Worm (Caenorhabditis elegans): ENCODE results near the gene npr-41.

The npr-41 gene

DNA sequence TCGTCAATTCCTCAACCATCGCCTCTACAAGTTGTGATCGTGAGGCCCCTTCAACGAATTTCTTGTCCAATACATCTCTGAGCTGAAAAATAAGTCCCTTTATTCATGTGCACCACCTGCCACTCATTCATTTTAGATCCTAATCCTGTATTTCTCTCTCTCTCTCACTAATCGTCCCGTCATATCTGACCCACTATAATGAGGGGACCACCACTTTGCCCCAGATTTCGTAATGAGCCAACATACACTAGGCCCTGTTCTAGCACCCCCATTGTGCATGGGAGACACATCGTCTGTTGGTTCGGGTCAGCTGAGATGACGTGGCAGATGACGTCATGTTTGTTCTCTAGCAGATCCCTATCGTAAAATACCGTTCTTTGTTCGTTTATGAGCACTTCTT, 25.0 kb downstream of the npr-41 start:
- TF ChIP-seq skn-1 (tag; optimal IDR thresholded peaks at IDR 0.05): no peak

DNA sequence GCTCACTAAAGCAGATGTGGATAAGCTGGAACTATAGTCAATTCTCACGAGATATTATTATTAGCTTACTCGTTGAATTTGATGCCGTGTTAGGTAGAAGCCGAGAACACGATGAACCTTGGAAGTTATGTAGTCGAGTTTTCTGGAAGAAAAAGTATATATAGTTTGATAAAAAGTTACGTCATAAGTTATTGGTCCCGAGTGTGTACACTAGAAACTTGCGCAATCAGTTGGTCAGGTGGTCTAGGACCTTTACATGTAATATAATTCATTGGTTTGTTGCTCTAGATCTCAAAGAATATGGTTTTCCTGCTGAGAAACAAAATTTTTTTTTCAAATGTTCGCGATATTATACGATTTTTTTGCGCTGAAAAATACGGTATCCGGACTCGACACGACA, 25.5 kb downstream of the npr-41 start:
- TF ChIP-seq lsy-2 (tag; optimal IDR thresholded peaks at IDR 0.05) (no peak), nhr-12 (tag; optimal IDR thresholded peaks at IDR 0.05) (no peak), ceh-82 (tag; optimal IDR thresholded peaks at IDR 0.05) (no peak), nhr-237 (tag; optimal IDR thresholded peaks at IDR 0.05) (no peak), fos-1 (tag; optimal IDR thresholded peaks at IDR 0.05) (no peak), ama-1 (optimal IDR thresholded peaks at IDR 0.05) (no peak), nhr-77 (tag; optimal IDR thresholded peaks at IDR 0.05) (no peak), Y55F3AM.14 (GFP tag; optimal IDR thresholded peaks at IDR 0.05) (no peak), zag-1 (tag; optimal IDR thresholded peaks at IDR 0.05) (no peak)

DNA sequence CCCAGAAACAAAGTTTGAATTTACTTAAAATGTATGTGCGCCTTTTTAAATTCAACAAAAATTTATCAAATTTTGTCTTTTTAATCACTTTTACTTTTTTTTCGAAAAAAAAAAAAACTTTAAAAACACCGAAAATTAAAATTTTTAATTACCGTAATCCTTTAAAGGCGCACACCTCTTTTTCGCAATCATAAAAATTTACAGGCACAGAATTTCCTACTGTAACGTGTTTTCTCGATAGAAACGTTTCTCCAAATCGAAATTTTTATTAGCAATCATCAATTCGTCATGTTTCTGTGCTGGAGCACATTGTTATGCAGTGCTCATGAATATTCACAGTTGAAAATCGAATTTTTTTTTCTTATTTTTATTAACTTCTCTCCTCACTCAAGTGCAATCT, 26.0 kb downstream of the npr-41 start:
- TF ChIP-seq snpc-4 (tag; optimal IDR thresholded peaks at IDR 0.05) (no peak), unc-62 (GFP tag; optimal IDR thresholded peaks at IDR 0.05) (no peak), lin-13 (GFP tag; optimal IDR thresholded peaks at IDR 0.05) (no peak), peb-1 (tag; optimal IDR thresholded peaks at IDR 0.05) (no peak)

DNA sequence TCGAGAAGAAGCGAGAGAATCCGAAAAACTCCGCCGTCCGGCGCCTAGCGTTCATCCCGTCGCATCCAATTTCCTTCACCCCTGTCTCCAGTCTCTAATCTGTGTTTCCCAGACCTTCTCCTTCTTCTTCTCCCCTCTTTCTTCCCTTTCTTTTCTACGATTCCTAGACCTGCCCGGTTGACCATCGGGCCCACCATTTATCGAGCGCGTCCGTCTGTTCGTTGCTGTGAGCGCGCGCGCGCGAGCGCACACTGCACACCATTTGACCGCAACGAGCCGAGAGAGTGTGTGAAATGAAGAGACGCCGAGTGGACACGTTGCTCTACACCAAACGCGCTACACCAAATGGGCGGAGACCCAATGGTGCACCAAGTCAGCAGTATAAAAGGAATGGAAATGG, 26.6 kb downstream of the npr-41 start:
- TF ChIP-seq zag-1 (tag; optimal IDR thresholded peaks at IDR 0.05) (no peak), ZK546.5 (tag; optimal IDR thresholded peaks at IDR 0.05) (no peak), nhr-11 (tag; optimal IDR thresholded peaks at IDR 0.05) (no peak), C34F6.9 (tag; optimal IDR thresholded peaks at IDR 0.05) (no peak), ztf-11 (tag; optimal IDR thresholded peaks at IDR 0.05) (no peak), mdl-1 (tag; optimal IDR thresholded peaks at IDR 0.05) (no peak), nhr-237 (tag; optimal IDR thresholded peaks at IDR 0.05) (no peak), snpc-4 (tag; optimal IDR thresholded peaks at IDR 0.05) (no peak), egl-27 (tag; optimal IDR thresholded peaks at IDR 0.05) (no peak), skn-1 (tag; optimal IDR thresholded peaks at IDR 0.05) (no peak), nhr-6 (tag; optimal IDR thresholded peaks at IDR 0.05) (no peak), alr-1 (tag; optimal IDR thresholded peaks at IDR 0.05) (no peak), elt-3 (tag; optimal IDR thresholded peaks at IDR 0.05) (no peak), sma-9 (GFP tag; optimal IDR thresholded peaks at IDR 0.05) (no peak), sma-9 (tag; optimal IDR thresholded peaks at IDR 0.05) (no peak), gmeb-1 (tag; optimal IDR thresholded peaks at IDR 0.05) (no peak), dmd-4 (tag; optimal IDR thresholded peaks at IDR 0.05) (no peak), unc-39 (tag; optimal IDR thresholded peaks at IDR 0.05) (no peak), sem-4 (tag; optimal IDR thresholded peaks at IDR 0.05) (no peak)

DNA sequence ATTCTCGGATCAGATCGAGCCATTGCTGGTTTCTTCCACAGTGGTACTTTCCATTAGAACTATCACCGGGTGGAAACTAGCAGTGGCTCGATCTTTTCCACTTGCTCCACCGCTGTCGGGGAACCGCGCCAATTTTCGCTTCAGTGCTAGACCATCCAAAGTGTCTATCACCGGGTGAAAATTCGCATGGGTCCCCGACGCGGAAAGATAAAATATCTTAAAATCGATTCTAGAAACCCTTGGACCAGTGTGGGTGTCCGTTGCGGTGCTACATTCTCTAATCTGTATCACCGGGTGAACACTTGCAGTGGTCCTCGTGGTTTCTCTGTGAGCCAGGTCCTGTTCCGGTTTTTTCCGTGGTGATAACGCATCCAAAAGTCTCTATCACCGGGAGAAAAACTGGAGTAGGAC, 27.1 kb downstream of the npr-41 start:
- TF ChIP-seq nhr-23 (tag; optimal IDR thresholded peaks at IDR 0.05) (no peak), mbf-1 (tag; optimal IDR thresholded peaks at IDR 0.05) (no peak), mab-5 (tag; optimal IDR thresholded peaks at IDR 0.05) (no peak), dmd-4 (tag; optimal IDR thresholded peaks at IDR 0.05) (no peak), ztf-4 (tag; optimal IDR thresholded peaks at IDR 0.05) (no peak), blmp-1 (tag; optimal IDR thresholded peaks at IDR 0.05; ENCODE audit: insufficient read depth) (no peak), gmeb-1 (tag; optimal IDR thresholded peaks at IDR 0.05) (no peak), elt-3 (tag; optimal IDR thresholded peaks at IDR 0.05) (no peak), unc-55 (GFP tag; optimal IDR thresholded peaks at IDR 0.05) (no peak), nhr-237 (tag; optimal IDR thresholded peaks at IDR 0.05) (no peak), sem-4 (tag; optimal IDR thresholded peaks at IDR 0.05) (no peak), ceh-16 (tag; optimal IDR thresholded peaks at IDR 0.05) (no peak), ama-1 (optimal IDR thresholded peaks at IDR 0.05) (no peak), nhr-10 (tag; optimal IDR thresholded peaks at IDR 0.05) (no peak), unc-39 (tag; optimal IDR thresholded peaks at IDR 0.05) (no peak)

All from whole organism, L2 larva.